Worm (Caenorhabditis elegans): Measurements from ENCODE around the gene Y15E3A.3.
A peak's percentile ranks its signal among the peaks of the same experiment; 100 is the strongest.

ce11 chrX:15347680-15348079 is 22.1 kb upstream of the Y15E3A.3 start:
- TF ChIP-seq lin-13 (tag; optimal IDR thresholded peaks at IDR 0.05), result peak; percentile 82
- TF ChIP-seq pha-4 (tag; optimal IDR thresholded peaks at IDR 0.05), result peak; percentile 58
- no peak for TF ChIP-seq snpc-4 (tag; optimal IDR thresholded peaks at IDR 0.05)
- TF ChIP-seq nhr-76 (tag; optimal IDR thresholded peaks at IDR 0.05), result no peak
- no peak for TF ChIP-seq lsy-2 (tag; optimal IDR thresholded peaks at IDR 0.05)
- TF ChIP-seq nhr-237 (tag; optimal IDR thresholded peaks at IDR 0.05), result no peak
- peak; percentile 95 for TF ChIP-seq mls-2 (tag; optimal IDR thresholded peaks at IDR 0.05)
- peak; percentile 96 for TF ChIP-seq unc-62 (GFP tag; optimal IDR thresholded peaks at IDR 0.05)
- peak; percentile 19 for TF ChIP-seq bed-3 (GFP tag; optimal IDR thresholded peaks at IDR 0.05)
- TF ChIP-seq tbx-8 (GFP tag; optimal IDR thresholded peaks at IDR 0.05), result no peak
- no peak for TF ChIP-seq mab-5 (tag; optimal IDR thresholded peaks at IDR 0.05)
- TF ChIP-seq ztf-11 (tag; optimal IDR thresholded peaks at IDR 0.05), result peak; percentile 78
- TF ChIP-seq nhr-12 (tag; optimal IDR thresholded peaks at IDR 0.05), result no peak

All from whole organism, mixed stage, embryonic.